Worm (Caenorhabditis elegans) whole organism, L4 larva: Measurements from ENCODE around the gene tig-2.

Experiments used
- D1046.2 ChIP-seq: fragments of 200-800 bp; sonication (Bioruptor generic); IDR thresholded peaks from 2 replicates; pipeline ENCODE4 v1.3.6; 2022; ENCODE audit warnings: missing genetic modification characterization, missing compliant biosample characterization
- Y5F2A.4 ChIP-seq: fragments of 200-800 bp; sonication (Bioruptor generic); optimal IDR thresholded peaks from 2 replicates; lab custom pipeline; 2018; ENCODE audit warnings: mild to moderate bottlenecking, missing genetic modification characterization, missing compliant biosample characterization
- Y75B8A.6 ChIP-seq: fragments of 200-800 bp; sonication (Bioruptor generic); IDR thresholded peaks from 2 replicates; pipeline ENCODE4 v1.3.6; 2022; ENCODE audit warnings: missing genetic modification reagents, missing genetic modification characterization, missing compliant biosample characterization
- ama-1 ChIP-seq: fragments of 150-350 bp; optimal IDR thresholded peaks from 2 replicates; lab custom pipeline; 2014; ENCODE audit warnings: inconsistent platforms, mixed read lengths
- ceh-32 ChIP-seq: sonication (generic microtip); optimal IDR thresholded peaks from 2 replicates; lab custom pipeline; 2016; ENCODE audit warnings: mild to moderate bottlenecking, missing genetic modification characterization, missing compliant biosample characterization; ENCODE audit not compliant: poor library complexity
- ctbp-1 ChIP-seq: fragments of 200-800 bp; sonication (Bioruptor generic); IDR thresholded peaks from 2 replicates; pipeline ENCODE4 v1.3.6; 2022; ENCODE audit warnings: missing genetic modification reagents, missing genetic modification characterization, missing compliant biosample characterization
- daf-16 ChIP-seq, 3 experiments: sonication (generic microtip); optimal IDR thresholded peaks; 2 replicates each; lab custom pipeline; 2016 to 2017; ENCODE audit warnings: missing genetic modification characterization in 3 of 3, missing genetic modification reagents in 3 of 3, mild to moderate bottlenecking in 2 of 3, missing compliant biosample characterization in 2 of 3, missing biosample characterization in 1 of 3, moderate library complexity in 1 of 3
- daf-19 ChIP-seq: fragments of 200-800 bp; sonication (Bioruptor generic); conservative IDR thresholded peaks from 2 replicates; pipeline ENCODE4 v1.3.6; 2022; ENCODE audit warnings: missing genetic modification characterization, missing compliant biosample characterization
- dmd-6 ChIP-seq: fragments of 200-800 bp; sonication (Bioruptor generic); IDR thresholded peaks from 2 replicates; pipeline ENCODE4 v1.3.6; 2022; ENCODE audit warnings: missing genetic modification reagents, missing genetic modification characterization, missing compliant biosample characterization
- dpl-1 ChIP-seq: fragments of 150-350 bp; optimal IDR thresholded peaks from 2 replicates; lab custom pipeline; 2014; ENCODE audit warnings: missing biosample characterization, missing genetic modification reagents, missing genetic modification characterization
- duxl-1 ChIP-seq: sonication (generic microtip); optimal IDR thresholded peaks from 2 replicates; lab custom pipeline; 2016; ENCODE audit warnings: mild to moderate bottlenecking, missing genetic modification characterization, moderate library complexity, missing compliant biosample characterization; ENCODE audit not compliant: poor library complexity
- egl-43 ChIP-seq: fragments of 200-800 bp; sonication (Bioruptor generic); IDR thresholded peaks from 2 replicates; pipeline ENCODE4 v1.3.6; 2022; ENCODE audit warnings: missing genetic modification reagents, missing genetic modification characterization, missing compliant biosample characterization
- fkh-10 ChIP-seq: fragments of 150-350 bp; optimal IDR thresholded peaks from 2 replicates; lab custom pipeline; 2014; ENCODE audit warnings: missing biosample characterization, missing genetic modification reagents, missing genetic modification characterization
- gei-8 ChIP-seq: fragments of 200-800 bp; sonication (Bioruptor generic); optimal IDR thresholded peaks from 2 replicates; lab custom pipeline; 2018; ENCODE audit warnings: mild to moderate bottlenecking, missing genetic modification characterization, missing compliant biosample characterization
- hlh-11 ChIP-seq: fragments of 200-800 bp; sonication (Bioruptor generic); optimal IDR thresholded peaks from 2 replicates; lab custom pipeline; 2018; ENCODE audit warnings: mild to moderate bottlenecking, missing genetic modification characterization, missing compliant biosample characterization
- hlh-30 ChIP-seq: sonication (generic microtip); optimal IDR thresholded peaks from 2 replicates; lab custom pipeline; 2017; ENCODE audit warnings: antibody characterized with exemption, mild to moderate bottlenecking, missing genetic modification characterization, missing compliant biosample characterization; ENCODE audit not compliant: insufficient read depth
- lin-15B ChIP-seq: fragments of 150-350 bp; sonication (generic microtip); optimal IDR thresholded peaks from 3 replicates; lab custom pipeline; 2014; ENCODE audit warnings: missing biosample characterization, missing genetic modification characterization
- lsy-2 ChIP-seq, 2 experiments: fragments of 150-350 bp in 1 of 2; sonication (generic microtip) in 1 of 2; optimal IDR thresholded peaks; 2 replicates each; lab custom pipeline; 2014 to 2017; ENCODE audit warnings: missing biosample characterization in 2 of 2, missing genetic modification characterization in 2 of 2
- madf-9 ChIP-seq: fragments of 200-800 bp; sonication (Bioruptor generic); conservative IDR thresholded peaks from 2 replicates; pipeline ENCODE4 v1.3.6; 2022; ENCODE audit warnings: missing genetic modification reagents, missing genetic modification characterization, missing compliant biosample characterization
- mdl-1 ChIP-seq, 2 experiments: fragments of 150-350 bp in 1 of 2; sonication (generic microtip) in 1 of 2; optimal IDR thresholded peaks; 2 replicates each; lab custom pipeline; 2014 to 2017; ENCODE audit warnings: missing biosample characterization in 2 of 2, missing genetic modification characterization in 2 of 2
- mxl-2 ChIP-seq: fragments of 200-800 bp; sonication (Bioruptor generic); conservative IDR thresholded peaks from 2 replicates; pipeline ENCODE4 v1.3.6; 2022; ENCODE audit warnings: missing genetic modification reagents, missing genetic modification characterization, missing compliant biosample characterization
- nhr-10 ChIP-seq: fragments of 150-350 bp; optimal IDR thresholded peaks from 2 replicates; lab custom pipeline; 2014; ENCODE audit warnings: missing biosample characterization, missing genetic modification characterization
- nhr-11 ChIP-seq: fragments of 150-350 bp; optimal IDR thresholded peaks from 2 replicates; lab custom pipeline; 2014; ENCODE audit warnings: missing biosample characterization, missing genetic modification characterization
- nhr-28 ChIP-seq: fragments of 150-350 bp; optimal IDR thresholded peaks from 2 replicates; lab custom pipeline; 2014; ENCODE audit warnings: missing biosample characterization, missing genetic modification characterization
- sdz-12 ChIP-seq: fragments of 200-800 bp; sonication (Bioruptor generic); optimal IDR thresholded peaks from 2 replicates; lab custom pipeline; 2018; ENCODE audit warnings: mild to moderate bottlenecking, missing genetic modification characterization, missing compliant biosample characterization
- snpc-1.2 ChIP-seq: fragments of 200-800 bp; sonication (Bioruptor generic); IDR thresholded peaks from 2 replicates; pipeline ENCODE4 v1.3.6; 2022; ENCODE audit warnings: missing genetic modification reagents, missing genetic modification characterization, missing compliant biosample characterization
- snpc-4 ChIP-seq: fragments of 150-350 bp; optimal IDR thresholded peaks from 2 replicates; lab custom pipeline; 2014; ENCODE audit warnings: missing biosample characterization, missing genetic modification characterization
- tag-97 ChIP-seq: fragments of 200-800 bp; sonication (Bioruptor generic); IDR thresholded peaks from 2 replicates; pipeline ENCODE4 v1.3.6; 2022; ENCODE audit warnings: missing genetic modification characterization, missing compliant biosample characterization
- unc-62 ChIP-seq, 3 experiments: fragments of 150-350 bp in 1 of 3; sonication (generic microtip); optimal IDR thresholded peaks in 2 of 3; peaks in 1 of 3; 1 replicate in 1 of 3; 2 replicates in 2 of 3; lab custom pipeline; 2014 to 2017; ENCODE audit warnings: missing biosample characterization in 3 of 3, missing genetic modification characterization in 3 of 3, missing genetic modification reagents in 3 of 3, missing genotype in 1 of 3
- vab-7 ChIP-seq: fragments of 200-800 bp; sonication (Bioruptor generic); IDR thresholded peaks from 2 replicates; pipeline ENCODE4 v1.3.6; 2022; ENCODE audit warnings: missing genetic modification reagents, missing genetic modification characterization, missing compliant biosample characterization
- zfp-3 ChIP-seq: fragments of 200-800 bp; sonication (Bioruptor generic); conservative IDR thresholded peaks from 2 replicates; pipeline ENCODE4 v1.3.6; 2022; ENCODE audit warnings: missing genetic modification reagents, missing genetic modification characterization, missing compliant biosample characterization
- zip-11 ChIP-seq: fragments of 200-800 bp; sonication (Bioruptor generic); IDR thresholded peaks from 2 replicates; pipeline ENCODE4 v1.3.6; 2022; ENCODE audit warnings: missing genetic modification characterization, missing compliant biosample characterization

tig-2 gene

ce11 chrV:4698675-4699074 lies 31.3 kb downstream of the tig-2 start:
- no peak for TF ChIP-seq zfp-3 (GFP tag; lab: Robert Waterston, UW)
- TF ChIP-seq daf-19 (GFP tag; lab: Robert Waterston, UW) = no peak
- TF ChIP-seq D1046.2 (GFP tag; lab: Robert Waterston, UW) = no peak
- no peak for TF ChIP-seq sdz-12 (GFP tag; lab: Kevin White, UChicago)

ce11 chrV:4694466-4695092 lies 35.4 kb downstream of the tig-2 start:
- peak; percentile 38 for TF ChIP-seq hlh-30 (tag; lab: Kevin White, UChicago)
- peak in 1 of 2 experiments; percentile 5 for TF ChIP-seq lsy-2 (tag; optimal IDR thresholded peaks at IDR 0.05; lab: Kevin White, UChicago)
- peak; percentile 37 for TF ChIP-seq hlh-11 (tag; lab: Kevin White, UChicago)
- no peak for TF ChIP-seq mxl-2 (GFP tag; lab: Robert Waterston, UW)
- peak; percentile 51 for TF ChIP-seq nhr-11 (tag; lab: Kevin White, UChicago)
- no peak for TF ChIP-seq dpl-1 (GFP tag; lab: Kevin White, UChicago)
- peak in 1 of 2 experiments; percentile 74 for TF ChIP-seq unc-62 (GFP tag; optimal IDR thresholded peaks at IDR 0.05 in 1 of 2; lab: Kevin White, UChicago)
- no peak for TF ChIP-seq unc-62 (tag; optimal IDR thresholded peaks at IDR 0.05; lab: Kevin White, UChicago)
- no peak for TF ChIP-seq sdz-12 (GFP tag; lab: Kevin White, UChicago)
- TF ChIP-seq mdl-1 (tag; optimal IDR thresholded peaks at IDR 0.05; lab: Kevin White, UChicago) = peak in 1 of 2 experiments; percentile 21
- TF ChIP-seq ama-1 (lab: Kevin White, UChicago) = peak; percentile 13

- no peak for TF ChIP-seq zip-11 (GFP tag; lab: Robert Waterston, UW)
- TF ChIP-seq Y75B8A.6 = no peak
- no peak for TF ChIP-seq gei-8 (GFP tag; lab: Kevin White, UChicago)
- TF ChIP-seq snpc-1.2 (GFP tag; lab: Robert Waterston, UW) = no peak
- TF ChIP-seq ctbp-1 (GFP tag; lab: Robert Waterston, UW) = no peak
- no peak for TF ChIP-seq ama-1 (lab: Kevin White, UChicago)
- TF ChIP-seq unc-62 (GFP tag; optimal IDR thresholded peaks at IDR 0.05 in 1 of 2; lab: Kevin White, UChicago) = peak in 1 of 2 experiments; percentile 79
- no peak for TF ChIP-seq unc-62 (tag; optimal IDR thresholded peaks at IDR 0.05; lab: Kevin White, UChicago)
- TF ChIP-seq nhr-10 = no peak
- peak; percentile 11 for TF ChIP-seq hlh-30 (tag; lab: Kevin White, UChicago)
- peak in 1 of 2 experiments; percentile 51 for TF ChIP-seq daf-16 (GFP tag; optimal IDR thresholded peaks at IDR 0.05; lab: Kevin White, UChicago)
- no peak for TF ChIP-seq daf-16 (tag; optimal IDR thresholded peaks at IDR 0.05; lab: Kevin White, UChicago)
- TF ChIP-seq snpc-4 (tag; lab: Kevin White, UChicago) = no peak
- TF ChIP-seq vab-7 (GFP tag; lab: Robert Waterston, UW) = no peak
- TF ChIP-seq, all 104 proteins: peak for 3
These were observed 36.7 kb downstream of the tig-2 start for ce11 chrV:4693282-4693588.

ce11 chrV:4692382-4693281 lies 37.3 kb downstream of the tig-2 start, which contains the start of gene cpg-8:
Gene cpg-8 (minus strand): TSS chrV:4692432.
- no peak for TF ChIP-seq nhr-28
- no peak for TF ChIP-seq egl-43 (GFP tag; lab: Robert Waterston, UW)
- no peak for TF ChIP-seq fkh-10 (GFP tag; lab: Kevin White, UChicago)
- no peak for TF ChIP-seq tag-97 (GFP tag; lab: Robert Waterston, UW)
- TF ChIP-seq dmd-6 = no peak
- no peak for TF ChIP-seq duxl-1 (tag; lab: Kevin White, UChicago)
- TF ChIP-seq zip-11 (GFP tag; lab: Robert Waterston, UW) = no peak
- no peak for TF ChIP-seq lin-15B (tag; lab: Kevin White, UChicago)
- TF ChIP-seq madf-9 (GFP tag; lab: Robert Waterston, UW) = no peak
- no peak for TF ChIP-seq Y75B8A.6
- no peak for TF ChIP-seq ceh-32
- no peak for TF ChIP-seq Y5F2A.4 (GFP tag; lab: Kevin White, UChicago)
- no peak for TF ChIP-seq lsy-2 (tag; optimal IDR thresholded peaks at IDR 0.05; lab: Kevin White, UChicago)
- peak; percentile 12 for TF ChIP-seq dpl-1 (GFP tag; lab: Kevin White, UChicago)
- TF ChIP-seq unc-62 (GFP tag; optimal IDR thresholded peaks at IDR 0.05 in 1 of 2; lab: Kevin White, UChicago) = peak in 1 of 2 experiments; percentile 4
- TF ChIP-seq unc-62 (tag; optimal IDR thresholded peaks at IDR 0.05; lab: Kevin White, UChicago) = no peak
